Fruit fly (Drosophila melanogaster): ENCODE data around the gene Zip88E.
A peak's percentile ranks its signal among the peaks of the same experiment; 100 is the strongest.

The Zip88E gene

DNA sequence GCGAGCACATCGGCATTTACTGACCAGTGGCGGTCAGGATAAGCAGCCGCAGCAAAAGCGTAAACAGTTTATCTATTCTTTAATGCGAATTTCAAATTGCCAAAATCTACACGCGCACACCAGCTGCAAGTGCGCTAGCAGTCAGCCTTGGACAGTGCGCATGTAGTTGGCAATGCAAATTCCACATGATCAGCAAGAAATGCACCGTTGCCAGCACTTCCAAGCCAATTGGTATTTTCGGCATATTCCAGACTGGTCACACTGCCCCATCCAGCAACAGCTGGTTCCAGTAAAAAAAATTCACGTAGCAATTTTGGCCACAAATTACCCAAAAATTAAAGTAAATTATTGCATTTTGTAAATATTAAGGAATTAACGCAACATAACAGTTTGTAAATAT is 19.3 kb downstream of the Zip88E start:
- no peak for TF ChIP-seq CG8478 (optimal IDR thresholded peaks at IDR 0.05)
- TF ChIP-seq CTCF (optimal IDR thresholded peaks at IDR 0.05): peak; percentile 51 to 64

DNA sequence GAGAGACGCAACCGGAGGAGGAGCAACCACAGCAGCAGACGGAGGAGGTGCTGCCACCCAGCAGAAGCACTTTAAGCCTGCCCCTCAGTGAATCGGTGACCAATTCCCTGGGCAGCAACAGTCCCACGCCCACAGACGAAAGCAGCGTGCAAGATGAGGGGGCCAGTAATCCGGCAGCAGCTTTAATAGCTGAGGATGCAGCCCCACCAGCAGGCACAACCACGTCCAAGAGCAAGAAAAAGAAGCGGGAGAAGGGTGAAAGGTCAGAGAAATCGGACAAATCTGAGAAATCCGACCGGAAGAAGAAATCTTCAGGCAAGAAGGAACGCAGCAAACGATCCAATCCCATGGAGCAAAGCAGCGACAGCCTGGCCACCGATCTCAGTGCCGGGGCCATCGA is 20.3 kb downstream of the Zip88E start:
- no peak for TF ChIP-seq CTCF (optimal IDR thresholded peaks at IDR 0.05)
- no peak for TF ChIP-seq CG8478 (optimal IDR thresholded peaks at IDR 0.05)

DNA sequence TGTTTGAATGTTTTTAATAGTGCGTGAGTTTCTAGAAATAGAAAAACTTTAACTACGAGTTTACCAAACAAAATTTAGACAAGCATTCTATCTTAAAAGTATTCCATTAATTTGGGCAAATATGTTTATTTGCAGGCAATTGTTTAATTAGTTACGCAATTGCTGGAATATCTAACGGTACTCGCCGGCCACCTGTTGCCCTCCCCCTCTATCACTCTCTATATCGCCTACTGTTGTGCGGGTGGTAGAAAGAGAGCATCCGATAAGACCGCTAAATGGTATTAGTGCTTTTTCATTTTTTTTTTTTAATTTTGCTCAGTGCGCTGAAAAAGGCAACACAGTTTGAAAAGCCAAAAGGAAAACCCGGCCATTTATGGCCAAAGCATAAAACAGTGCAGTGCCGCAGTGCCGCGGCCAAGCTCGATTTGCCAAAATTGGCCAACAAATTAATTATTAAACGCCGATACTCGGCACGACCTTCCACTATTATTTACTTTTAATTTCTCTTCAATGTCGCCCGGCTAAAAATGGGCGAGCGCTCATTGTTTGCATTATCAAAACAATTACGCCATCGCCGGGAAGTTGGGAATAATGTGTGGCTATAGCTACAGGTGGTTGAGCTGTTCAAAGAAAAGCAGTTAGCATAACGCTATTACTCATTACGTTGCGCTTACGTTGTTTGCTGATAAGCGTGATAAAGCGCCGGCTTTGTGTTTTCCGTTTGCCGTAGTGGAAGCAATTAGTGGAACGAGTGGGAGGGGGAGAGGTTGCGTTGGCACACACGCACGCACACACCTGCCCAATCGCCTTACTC is 21.6 kb downstream of the Zip88E start:
- TF ChIP-seq CG8478 (optimal IDR thresholded peaks at IDR 0.05) (no peak), CTCF (optimal IDR thresholded peaks at IDR 0.05) (no peak)

DNA sequence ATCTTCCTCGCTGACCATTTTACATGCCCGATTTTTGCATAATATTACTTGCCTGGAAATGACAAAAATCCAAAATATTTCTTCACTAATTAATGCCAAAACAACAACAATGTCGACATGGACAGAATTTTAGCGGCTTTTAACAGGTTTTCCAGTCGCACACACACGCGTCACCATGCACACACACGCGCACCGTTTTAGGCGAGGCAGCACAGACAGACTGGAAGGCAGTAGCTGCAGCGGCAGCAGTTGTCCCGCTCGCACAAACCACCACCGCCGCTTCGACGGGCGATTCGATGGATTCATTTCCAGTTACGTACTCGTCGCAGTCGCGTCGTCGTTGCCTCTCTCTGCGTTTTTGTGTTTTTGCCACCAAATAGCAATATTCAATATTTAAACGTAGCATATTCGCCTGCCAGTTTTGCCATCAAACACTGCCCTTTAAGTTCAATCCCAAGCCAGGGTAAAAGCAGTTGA is 22.2 kb downstream of the Zip88E start, which contains the start of gene CG45218:
CG45218 (minus strand) TSS at position 158 of the 477 bp plus-strand sequence.
- TF ChIP-seq CG8478 (optimal IDR thresholded peaks at IDR 0.05) (no peak), CTCF (optimal IDR thresholded peaks at IDR 0.05) (no peak)

DNA sequence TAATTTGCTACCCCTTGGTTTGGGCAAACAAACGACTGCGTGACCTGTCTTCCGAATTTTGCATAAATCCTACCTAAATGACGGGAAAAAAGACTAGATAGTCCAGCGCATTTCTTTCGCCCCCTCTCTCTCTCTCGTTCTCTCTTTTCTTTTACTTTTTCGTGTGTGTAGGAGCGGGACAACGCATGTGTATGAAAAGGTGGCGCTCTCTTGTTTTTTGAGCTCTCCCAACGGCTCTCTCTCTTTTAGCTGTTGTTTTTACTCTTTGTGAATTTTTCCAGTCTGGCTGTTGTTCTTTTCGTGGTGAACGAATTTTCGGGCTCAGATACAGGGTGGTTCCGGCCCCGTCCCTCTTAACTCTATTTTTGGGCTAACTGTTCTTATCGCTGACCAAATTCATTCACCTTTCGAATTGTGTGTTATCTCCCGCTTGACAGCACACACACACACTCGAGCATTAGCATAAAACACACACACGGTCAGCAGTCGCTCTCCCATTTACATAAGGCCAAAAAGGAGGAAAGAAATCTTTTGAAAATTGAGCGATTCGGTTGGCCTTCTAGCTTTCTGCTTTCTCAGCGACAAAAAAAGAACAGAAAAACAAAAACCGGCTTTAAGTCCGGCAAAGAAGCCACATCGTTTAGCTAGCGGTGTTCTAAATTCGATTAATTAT is 23.2 kb downstream of the Zip88E start:
- TF ChIP-seq CTCF (optimal IDR thresholded peaks at IDR 0.05) (no peak), CG8478 (optimal IDR thresholded peaks at IDR 0.05) (no peak)

DNA sequence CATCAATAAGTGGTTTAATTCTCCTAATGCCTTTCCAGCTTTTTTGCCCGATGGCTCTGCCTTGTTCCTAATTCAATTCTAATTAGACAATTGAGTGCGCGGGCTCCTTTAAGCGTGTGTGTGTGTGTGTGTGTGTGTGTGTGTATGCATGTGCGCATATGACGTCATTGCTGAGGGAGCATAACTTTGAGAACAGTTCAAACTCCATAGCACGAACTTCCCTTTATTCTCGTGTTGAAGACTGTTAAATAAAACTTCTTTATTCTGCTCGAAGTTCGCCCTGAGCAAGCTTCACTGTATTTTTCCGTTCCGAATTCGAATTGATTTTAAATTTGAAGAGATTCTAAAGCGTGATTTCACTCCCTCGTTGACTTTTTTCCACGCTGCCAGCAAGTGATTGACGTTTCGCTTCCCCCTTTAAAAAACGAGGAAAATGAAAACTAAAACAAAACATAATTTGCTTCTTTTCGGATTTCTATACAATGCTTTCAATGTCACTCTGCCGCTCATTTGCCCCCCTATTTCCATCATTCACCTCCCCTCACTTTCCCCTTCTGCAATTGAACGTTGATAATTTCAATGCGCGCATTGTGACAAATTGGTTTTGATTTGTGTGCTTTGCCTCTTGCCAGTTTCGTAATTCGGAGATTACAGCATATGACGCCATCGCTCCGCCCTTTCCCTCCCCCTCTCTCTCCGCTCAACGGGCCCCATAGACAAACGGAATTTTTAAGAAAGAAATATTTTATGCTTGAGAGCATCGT is 24.0 kb downstream of the Zip88E start:
- TF ChIP-seq CG8478 (optimal IDR thresholded peaks at IDR 0.05) (no peak), CTCF (optimal IDR thresholded peaks at IDR 0.05) (no peak)

DNA sequence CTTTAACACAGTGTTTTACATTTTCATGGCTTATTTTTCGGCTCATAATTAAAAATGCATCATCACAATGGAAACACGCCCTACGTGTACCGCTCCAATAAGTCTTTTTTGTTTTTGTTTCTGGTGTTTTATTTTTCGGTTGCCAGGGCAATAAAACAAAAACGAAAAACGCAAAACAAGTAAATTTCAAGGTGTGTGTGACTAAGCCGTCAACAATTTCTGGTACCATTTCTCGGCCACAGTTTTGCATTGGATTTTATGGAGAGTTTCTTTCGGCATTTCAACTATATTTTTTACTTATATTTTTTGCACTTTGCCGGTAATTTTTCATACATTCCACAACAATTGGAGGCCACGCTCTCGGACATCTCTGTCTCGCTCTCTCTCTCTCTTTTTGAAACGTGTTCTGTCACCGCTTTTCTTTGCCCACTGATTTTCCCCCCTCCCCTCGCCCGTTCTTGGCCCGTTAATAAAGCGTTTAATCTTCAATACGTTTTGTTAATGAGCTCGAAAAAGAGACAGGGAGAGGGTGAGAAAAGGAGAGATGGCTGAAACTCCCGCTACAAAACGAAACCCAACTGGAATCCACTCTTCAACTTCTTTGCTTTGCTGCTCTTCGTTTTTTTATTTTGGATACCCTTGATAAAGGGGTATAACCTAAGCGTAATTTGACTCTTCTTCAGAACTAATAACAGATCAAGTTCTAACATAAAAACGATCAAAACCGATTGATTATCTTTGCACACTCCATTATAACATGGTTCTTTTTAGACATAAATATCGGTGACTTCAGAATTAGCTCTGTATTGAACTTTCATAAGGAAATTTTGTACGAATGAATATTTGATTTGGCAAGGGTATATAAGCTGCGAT is 24.8 kb downstream of the Zip88E start:
- no peak for TF ChIP-seq CG8478 (optimal IDR thresholded peaks at IDR 0.05)
- no peak for TF ChIP-seq CTCF (optimal IDR thresholded peaks at IDR 0.05)

DNA sequence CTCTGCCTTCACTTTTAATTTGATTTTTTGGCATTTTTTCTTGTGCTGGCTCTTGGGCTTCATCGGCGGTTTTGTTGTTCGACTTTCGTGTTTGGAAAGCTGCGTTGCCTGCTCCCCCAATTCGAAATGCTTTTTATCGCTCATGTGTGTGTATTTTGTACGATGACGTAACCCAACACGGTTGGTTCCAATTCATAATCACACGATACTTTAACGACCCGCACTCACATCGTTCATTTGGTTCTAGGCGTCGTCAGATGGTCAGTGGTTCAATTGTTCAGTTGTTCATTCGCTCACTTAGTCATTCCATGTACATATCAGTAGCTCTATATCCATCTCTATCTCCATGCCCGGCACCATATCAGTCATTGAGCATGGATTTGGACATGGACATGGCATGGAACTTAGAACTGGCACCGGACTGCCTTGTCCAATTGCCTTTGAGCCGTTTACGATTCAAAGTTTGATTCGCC is 25.5 kb downstream of the Zip88E start:
- TF ChIP-seq CTCF (optimal IDR thresholded peaks at IDR 0.05) (no peak), CG8478 (optimal IDR thresholded peaks at IDR 0.05) (no peak)

DNA sequence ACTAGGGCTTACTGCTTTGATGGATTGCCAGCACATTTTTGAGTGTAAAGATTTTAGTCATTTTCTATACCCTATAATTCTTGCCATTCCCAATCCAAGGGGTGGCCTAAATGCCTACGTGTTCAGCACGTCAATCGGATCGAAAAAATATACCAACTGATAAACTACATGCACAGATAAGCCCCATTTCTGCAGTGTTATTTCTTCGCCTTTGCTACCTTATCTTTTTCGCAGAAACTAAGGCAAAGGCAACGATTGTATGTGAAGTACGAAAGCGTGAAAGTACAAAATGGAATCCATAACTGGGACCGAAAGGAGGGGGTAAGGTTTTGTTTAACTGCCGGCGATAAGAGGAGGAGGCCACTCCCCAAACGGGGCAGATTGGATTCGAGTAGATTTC is 29.4 kb downstream of the Zip88E start:
- TF ChIP-seq CG8478 (optimal IDR thresholded peaks at IDR 0.05) (no peak), CTCF (optimal IDR thresholded peaks at IDR 0.05) (no peak)

DNA sequence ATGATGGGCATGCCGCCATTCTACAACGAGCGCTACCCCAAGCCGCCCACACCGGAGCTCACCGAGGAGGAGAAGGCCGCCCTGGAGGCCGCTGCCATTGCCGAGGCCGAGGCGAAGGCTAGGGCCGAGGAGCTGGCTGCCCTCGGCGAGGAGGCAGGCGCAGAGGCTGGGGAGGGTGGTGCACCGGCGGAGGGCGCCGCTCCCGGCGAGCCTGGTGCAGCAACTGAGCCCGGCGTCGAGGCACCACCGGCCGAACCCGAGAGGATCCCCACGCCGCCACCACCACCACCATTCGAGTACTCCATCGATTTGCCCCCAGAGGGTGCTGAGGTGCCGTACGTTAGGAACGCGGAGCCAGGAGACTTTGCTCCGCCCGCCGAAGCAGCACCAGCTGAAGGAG is 36.8 kb downstream of the Zip88E start:
- TF ChIP-seq CG8478 (optimal IDR thresholded peaks at IDR 0.05) (no peak), CTCF (optimal IDR thresholded peaks at IDR 0.05) (no peak)

DNA sequence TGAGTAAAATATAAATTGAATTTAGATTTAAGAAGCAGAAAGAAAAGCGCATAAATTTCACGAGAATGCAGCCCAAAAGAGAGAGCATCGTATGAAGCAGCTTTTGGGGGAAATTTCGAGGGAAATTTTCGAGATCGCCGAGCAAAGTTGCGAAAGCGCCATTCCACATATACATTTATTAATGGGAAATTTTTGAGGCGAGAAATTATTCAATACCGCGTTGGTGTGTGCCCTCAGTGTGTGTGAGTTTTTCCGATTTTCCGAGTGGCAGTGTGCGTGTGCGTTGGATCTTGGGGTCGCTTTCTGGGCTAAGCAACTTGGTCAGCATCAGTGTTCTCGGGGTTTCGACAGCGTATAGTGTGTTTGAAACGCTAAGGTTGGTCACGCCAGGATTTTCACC is 41.5 kb downstream of the Zip88E start, which contains the start of gene Tm2:
Tm2 (plus strand) TSS at position 270 of the 400 bp plus-strand sequence.
- TF ChIP-seq CTCF (optimal IDR thresholded peaks at IDR 0.05) (no peak), CG8478 (optimal IDR thresholded peaks at IDR 0.05) (no peak)

DNA sequence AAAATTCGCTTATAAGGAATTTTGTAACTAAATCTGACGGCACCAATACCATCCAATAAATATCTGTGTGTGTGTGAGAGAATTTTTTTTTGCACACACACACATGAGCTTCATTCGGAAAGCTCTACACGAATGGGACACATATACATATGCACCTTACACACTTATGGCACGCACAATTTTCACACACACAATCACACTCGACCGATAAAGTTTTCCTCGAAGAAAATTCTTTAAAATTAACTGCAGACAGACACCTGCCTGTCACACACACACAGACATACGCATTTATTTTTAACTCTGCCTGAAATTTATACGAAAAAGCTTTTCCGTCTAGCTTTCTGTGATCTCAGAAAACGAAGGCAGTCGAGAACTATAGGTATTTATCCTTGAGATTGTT is 42.2 kb downstream of the Zip88E start:
- TF ChIP-seq CTCF (optimal IDR thresholded peaks at IDR 0.05) (no peak), CG8478 (optimal IDR thresholded peaks at IDR 0.05) (no peak)

DNA sequence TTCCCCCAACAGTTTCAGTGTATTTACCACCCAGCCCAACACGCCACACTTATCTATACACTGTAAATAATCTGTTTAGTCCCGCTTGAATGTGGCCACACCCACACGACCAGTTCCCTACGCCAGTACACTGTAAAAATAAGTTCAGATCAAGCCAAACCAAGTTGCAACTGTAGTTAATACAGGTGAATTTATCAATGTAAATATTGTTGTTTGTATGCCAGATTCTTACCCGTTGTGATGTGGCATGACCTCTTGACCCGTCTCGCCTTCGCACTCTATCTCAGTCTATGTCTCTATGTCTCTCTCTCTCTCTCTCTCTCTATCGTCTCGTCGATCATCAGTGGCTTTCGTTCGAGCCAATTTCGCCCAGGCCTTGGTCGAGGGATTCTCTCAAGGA is 45.4 kb downstream of the Zip88E start:
- TF ChIP-seq CG8478 (optimal IDR thresholded peaks at IDR 0.05) (no peak), CTCF (optimal IDR thresholded peaks at IDR 0.05) (no peak)

DNA sequence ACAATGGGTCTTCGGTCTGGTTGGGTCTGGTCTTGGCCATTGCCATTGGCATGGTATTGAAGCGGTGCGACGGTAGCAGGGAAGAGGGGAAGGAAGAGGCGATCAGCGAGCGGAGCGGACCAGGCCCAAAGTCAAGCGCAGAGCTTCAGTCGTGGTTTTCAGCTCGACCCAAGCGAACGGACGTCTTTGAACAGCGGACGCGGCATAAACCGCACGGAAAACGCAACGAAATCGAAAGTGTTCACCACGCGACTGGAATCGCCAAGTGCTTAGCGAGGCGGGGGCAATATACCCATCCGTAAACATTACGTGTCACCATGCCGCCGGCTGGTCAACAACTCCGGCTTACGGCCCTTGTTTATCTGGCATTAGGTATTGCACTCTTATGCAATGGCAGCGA is 47.9 kb downstream of the Zip88E start, which contains the start of gene CG14866:
CG14866 (plus strand) TSS at position 146 of the 400 bp plus-strand sequence.
- TF ChIP-seq CTCF (optimal IDR thresholded peaks at IDR 0.05): no peak
- TF ChIP-seq CG8478 (optimal IDR thresholded peaks at IDR 0.05): no peak

Measured in S2 (cell line).